Worm (Caenorhabditis elegans): Measurements from ENCODE around the gene T14F9.2.

Gene T14F9.2

ce11 chrX:2266366-2266765, 32.2 kb downstream of the T14F9.2 start:
- TF ChIP-seq unc-62 (GFP tag; optimal IDR thresholded peaks at IDR 0.05): no peak

ce11 chrX:2266777-2267176, 32.7 kb downstream of the T14F9.2 start:
- no peak for TF ChIP-seq unc-62 (GFP tag; optimal IDR thresholded peaks at IDR 0.05)

ce11 chrX:2267956-2268355, 33.8 kb downstream of the T14F9.2 start, which contains the start of gene AH9.6:
Gene AH9.6 (minus strand): TSS chrX:2268138.
- TF ChIP-seq unc-62 (GFP tag; optimal IDR thresholded peaks at IDR 0.05): no peak

ce11 chrX:2271429-2271828, 37.3 kb downstream of the T14F9.2 start:
- no peak for TF ChIP-seq unc-62 (GFP tag; optimal IDR thresholded peaks at IDR 0.05)

- TF ChIP-seq unc-62 (GFP tag; optimal IDR thresholded peaks at IDR 0.05): no peak
Observed at ce11 chrX:2274237-2274636, 40.1 kb downstream of the T14F9.2 start, which contains the start of gene AH9.4. Gene AH9.4 (minus strand): TSS chrX:2274337.

- no peak for TF ChIP-seq unc-62 (GFP tag; optimal IDR thresholded peaks at IDR 0.05)
Observed at ce11 chrX:2276000-2276399, 41.9 kb downstream of the T14F9.2 start.

All from whole organism, dauer.